Worm (Caenorhabditis elegans) whole organism, L4 larva: Measurements from ENCODE around the gene rcat-1.

Source experiments
- F49E8.2 ChIP-seq: sonication (generic microtip); optimal IDR thresholded peaks from 2 replicates; lab custom pipeline; 2016; ENCODE audit warnings: missing compliant biosample characterization, mild to moderate bottlenecking, missing genetic modification characterization, borderline replicate concordance
- T20F7.1 ChIP-seq: fragments of 200-800 bp; sonication (Bioruptor generic); optimal IDR thresholded peaks from 2 replicates; lab custom pipeline; 2018; ENCODE audit warnings: mild to moderate bottlenecking, missing genetic modification characterization, missing compliant biosample characterization
- Y5F2A.4 ChIP-seq: fragments of 200-800 bp; sonication (Bioruptor generic); optimal IDR thresholded peaks from 2 replicates; lab custom pipeline; 2018; ENCODE audit warnings: mild to moderate bottlenecking, missing genetic modification characterization, missing compliant biosample characterization
- aha-1 ChIP-seq: fragments of 150-350 bp; peaks from one replicate; lab custom pipeline; 2014; ENCODE audit warnings: missing biosample characterization, missing genetic modification characterization
- aly-2 ChIP-seq: sonication (generic microtip); optimal IDR thresholded peaks from 2 replicates; lab custom pipeline; 2018; ENCODE audit warnings: missing biosample characterization, missing genetic modification characterization
- ama-1 ChIP-seq: fragments of 150-350 bp; optimal IDR thresholded peaks from 2 replicates; lab custom pipeline; 2014; ENCODE audit warnings: inconsistent platforms, mixed read lengths
- arid-1 ChIP-seq: fragments of 200-800 bp; sonication (Bioruptor generic); conservative IDR thresholded peaks from 2 replicates; pipeline ENCODE4 v1.3.6; 2022; ENCODE audit warnings: missing genetic modification reagents, missing genetic modification characterization, missing compliant biosample characterization
- ceh-20 ChIP-seq: fragments of 200-800 bp; sonication (Bioruptor generic); IDR thresholded peaks from 2 replicates; pipeline ENCODE4 v1.3.6; 2022; ENCODE audit warnings: missing genetic modification reagents, missing genetic modification characterization, missing compliant biosample characterization
- ceh-28 ChIP-seq: fragments of 150-350 bp; optimal IDR thresholded peaks from 2 replicates; lab custom pipeline; 2014; ENCODE audit warnings: missing biosample characterization, missing genetic modification reagents, missing genetic modification characterization
- ceh-32 ChIP-seq: sonication (generic microtip); optimal IDR thresholded peaks from 2 replicates; lab custom pipeline; 2016; ENCODE audit warnings: mild to moderate bottlenecking, missing genetic modification characterization, missing compliant biosample characterization; ENCODE audit not compliant: poor library complexity
- ceh-82 ChIP-seq: sonication (generic microtip); optimal IDR thresholded peaks from 2 replicates; lab custom pipeline; 2017; ENCODE audit warnings: missing biosample characterization, missing genetic modification characterization
- daf-12 ChIP-seq: fragments of 150-350 bp; optimal IDR thresholded peaks from 2 replicates; lab custom pipeline; 2014; ENCODE audit warnings: missing biosample characterization, missing genetic modification reagents, missing genetic modification characterization
- daf-19 ChIP-seq: fragments of 200-800 bp; sonication (Bioruptor generic); conservative IDR thresholded peaks from 2 replicates; pipeline ENCODE4 v1.3.6; 2022; ENCODE audit warnings: missing genetic modification characterization, missing compliant biosample characterization
- dmd-8 ChIP-seq: fragments of 200-800 bp; sonication (Bioruptor generic); IDR thresholded peaks from 2 replicates; pipeline ENCODE4 v1.3.6; 2022; ENCODE audit warnings: missing genetic modification characterization, missing compliant biosample characterization
- dve-1 ChIP-seq: sonication (generic microtip); optimal IDR thresholded peaks from 2 replicates; lab custom pipeline; 2017; ENCODE audit warnings: antibody characterized with exemption, mild to moderate bottlenecking, missing genetic modification characterization, missing compliant biosample characterization; ENCODE audit not compliant: insufficient read depth
- egl-27 ChIP-seq: sonication (generic microtip); optimal IDR thresholded peaks from 3 replicates; lab custom pipeline; 2017; ENCODE audit warnings: missing biosample characterization, missing genetic modification reagents, missing genetic modification characterization
- fkh-10 ChIP-seq: fragments of 150-350 bp; optimal IDR thresholded peaks from 2 replicates; lab custom pipeline; 2014; ENCODE audit warnings: missing biosample characterization, missing genetic modification reagents, missing genetic modification characterization
- gei-8 ChIP-seq: fragments of 200-800 bp; sonication (Bioruptor generic); optimal IDR thresholded peaks from 2 replicates; lab custom pipeline; 2018; ENCODE audit warnings: mild to moderate bottlenecking, missing genetic modification characterization, missing compliant biosample characterization
- hif-1 ChIP-seq, 2 experiments: sonication (generic microtip); optimal IDR thresholded peaks; 2 replicates each; lab custom pipeline; 2016 to 2017; ENCODE audit warnings: missing compliant biosample characterization in 2 of 2, missing genetic modification characterization in 2 of 2, missing genetic modification reagents in 2 of 2, missing genotype in 2 of 2, mild to moderate bottlenecking in 1 of 2
- hlh-11 ChIP-seq: fragments of 200-800 bp; sonication (Bioruptor generic); optimal IDR thresholded peaks from 2 replicates; lab custom pipeline; 2018; ENCODE audit warnings: mild to moderate bottlenecking, missing genetic modification characterization, missing compliant biosample characterization
- jun-1 ChIP-seq: fragments of 150-350 bp; optimal IDR thresholded peaks from 2 replicates; lab custom pipeline; 2014; ENCODE audit warnings: missing biosample characterization, missing genetic modification reagents, missing genetic modification characterization
- lin-38 ChIP-seq: fragments of 200-800 bp; sonication (Bioruptor generic); IDR thresholded peaks from 2 replicates; pipeline ENCODE4 v1.3.6; 2022; ENCODE audit warnings: missing genetic modification reagents, missing genetic modification characterization, missing compliant biosample characterization
- lin-39 ChIP-seq: fragments of 150-350 bp; optimal IDR thresholded peaks from 2 replicates; lab custom pipeline; 2014; ENCODE audit warnings: missing biosample characterization, missing genetic modification reagents, missing genetic modification characterization
- madf-5 ChIP-seq, 2 experiments: fragments of 200-800 bp; sonication (Bioruptor generic); IDR thresholded peaks; 2 replicates each; pipeline ENCODE4 v1.3.6; 2022; ENCODE audit warnings: missing compliant biosample characterization in 2 of 2, missing genetic modification characterization in 2 of 2
- mdl-1 ChIP-seq, 2 experiments: fragments of 150-350 bp in 1 of 2; sonication (generic microtip) in 1 of 2; optimal IDR thresholded peaks; 2 replicates each; lab custom pipeline; 2014 to 2017; ENCODE audit warnings: missing biosample characterization in 2 of 2, missing genetic modification characterization in 2 of 2
- mdt-29 ChIP-seq: fragments of 200-800 bp; sonication (Bioruptor generic); IDR thresholded peaks from 2 replicates; pipeline ENCODE4 v1.3.6; 2022; ENCODE audit warnings: missing genetic modification reagents, missing genetic modification characterization, missing compliant biosample characterization
- mes-2 ChIP-seq: sonication (generic microtip); optimal IDR thresholded peaks from 2 replicates; lab custom pipeline; 2016; ENCODE audit warnings: missing genotype, mild to moderate bottlenecking, missing genetic modification characterization, missing compliant biosample characterization; ENCODE audit not compliant: poor library complexity, severe bottlenecking
- mxl-2 ChIP-seq: fragments of 200-800 bp; sonication (Bioruptor generic); conservative IDR thresholded peaks from 2 replicates; pipeline ENCODE4 v1.3.6; 2022; ENCODE audit warnings: missing genetic modification reagents, missing genetic modification characterization, missing compliant biosample characterization
- nhr-102 ChIP-seq: sonication (generic microtip); optimal IDR thresholded peaks from 2 replicates; lab custom pipeline; 2016; ENCODE audit warnings: mild to moderate bottlenecking, missing genetic modification characterization, moderate library complexity, missing compliant biosample characterization
- nhr-11 ChIP-seq: fragments of 150-350 bp; optimal IDR thresholded peaks from 2 replicates; lab custom pipeline; 2014; ENCODE audit warnings: missing biosample characterization, missing genetic modification characterization
- nhr-237 ChIP-seq: sonication (generic microtip); optimal IDR thresholded peaks from 2 replicates; lab custom pipeline; 2017; ENCODE audit warnings: missing biosample characterization, missing genetic modification characterization
- nhr-28 ChIP-seq: fragments of 150-350 bp; optimal IDR thresholded peaks from 2 replicates; lab custom pipeline; 2014; ENCODE audit warnings: missing biosample characterization, missing genetic modification characterization
- nhr-42 ChIP-seq: fragments of 200-800 bp; sonication (Bioruptor generic); IDR thresholded peaks from 2 replicates; pipeline ENCODE4 v1.3.6; 2022; ENCODE audit warnings: missing genetic modification characterization, missing compliant biosample characterization
- nhr-76 ChIP-seq: fragments of 150-350 bp; optimal IDR thresholded peaks from 2 replicates; lab custom pipeline; 2014; ENCODE audit warnings: missing biosample characterization, missing genetic modification characterization
- nhr-77 ChIP-seq: fragments of 150-350 bp; optimal IDR thresholded peaks from 2 replicates; lab custom pipeline; 2014; ENCODE audit warnings: missing biosample characterization, missing genetic modification characterization
- pqm-1 ChIP-seq: sonication (generic microtip); optimal IDR thresholded peaks from 2 replicates; lab custom pipeline; 2017; ENCODE audit warnings: missing biosample characterization, missing genetic modification characterization
- saeg-2 ChIP-seq: fragments of 200-800 bp; sonication (Bioruptor generic); IDR thresholded peaks from 2 replicates; pipeline ENCODE4 v1.3.6; 2022; ENCODE audit warnings: missing genetic modification reagents, missing genetic modification characterization, missing compliant biosample characterization
- sdz-12 ChIP-seq: fragments of 200-800 bp; sonication (Bioruptor generic); optimal IDR thresholded peaks from 2 replicates; lab custom pipeline; 2018; ENCODE audit warnings: mild to moderate bottlenecking, missing genetic modification characterization, missing compliant biosample characterization
- unc-62 ChIP-seq, 3 experiments: fragments of 150-350 bp in 1 of 3; sonication (generic microtip); optimal IDR thresholded peaks in 2 of 3; peaks in 1 of 3; 1 replicate in 1 of 3; 2 replicates in 2 of 3; lab custom pipeline; 2014 to 2017; ENCODE audit warnings: missing biosample characterization in 3 of 3, missing genetic modification characterization in 3 of 3, missing genetic modification reagents in 3 of 3, missing genotype in 1 of 3
- zag-1 ChIP-seq: fragments of 150-350 bp; optimal IDR thresholded peaks from 2 replicates; lab custom pipeline; 2014; ENCODE audit warnings: missing biosample characterization, missing genetic modification characterization
- zfp-3 ChIP-seq: fragments of 200-800 bp; sonication (Bioruptor generic); conservative IDR thresholded peaks from 2 replicates; pipeline ENCODE4 v1.3.6; 2022; ENCODE audit warnings: missing genetic modification reagents, missing genetic modification characterization, missing compliant biosample characterization
- zip-2 ChIP-seq: fragments of 150-350 bp; optimal IDR thresholded peaks from 2 replicates; lab custom pipeline; 2014; ENCODE audit warnings: missing biosample characterization, missing genetic modification characterization
- ztf-11 ChIP-seq: fragments of 150-350 bp; optimal IDR thresholded peaks from 2 replicates; lab custom pipeline; 2014; ENCODE audit warnings: missing biosample characterization, missing genetic modification characterization
- ztf-7 ChIP-seq: fragments of 150-350 bp; optimal IDR thresholded peaks from 2 replicates; lab custom pipeline; 2014; ENCODE audit warnings: missing biosample characterization, missing genetic modification characterization

The rcat-1 gene

DNA sequence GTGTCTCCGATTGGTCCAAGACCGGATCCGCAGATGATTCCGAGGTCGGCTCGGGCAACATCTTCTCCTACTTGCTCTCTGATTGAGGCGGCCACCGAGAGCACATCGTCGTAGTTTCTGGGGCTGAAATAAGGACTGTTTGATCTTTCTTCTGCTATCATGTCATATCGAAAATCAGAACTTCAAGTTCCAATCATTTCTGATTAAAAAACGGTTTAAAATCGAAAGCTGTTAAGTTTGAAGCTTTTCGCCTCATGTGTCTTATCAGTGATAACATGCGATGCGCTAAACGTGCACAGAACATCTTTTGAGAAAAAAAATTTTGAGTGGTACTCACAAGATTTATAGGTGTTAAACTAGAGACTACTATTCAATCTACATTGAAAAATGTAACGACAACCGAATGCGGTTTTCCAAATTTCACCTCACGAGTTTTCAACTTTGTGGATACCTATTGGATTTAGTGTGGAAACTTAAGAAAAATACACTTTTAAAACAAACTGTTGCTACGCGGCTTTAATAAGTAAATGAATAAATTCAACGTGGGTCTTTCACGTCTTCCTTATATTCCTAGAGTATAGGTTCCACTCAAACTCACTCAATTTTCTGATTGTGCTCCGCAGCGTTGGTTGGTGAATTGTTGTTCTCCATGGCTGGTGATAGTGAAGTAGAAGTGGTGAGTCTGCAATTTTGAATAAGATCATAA is 38.9 kb upstream of the rcat-1 start (continued):
- peak; percentile 43 for TF ChIP-seq dve-1 (tag; lab: Kevin White, UChicago)

DNA sequence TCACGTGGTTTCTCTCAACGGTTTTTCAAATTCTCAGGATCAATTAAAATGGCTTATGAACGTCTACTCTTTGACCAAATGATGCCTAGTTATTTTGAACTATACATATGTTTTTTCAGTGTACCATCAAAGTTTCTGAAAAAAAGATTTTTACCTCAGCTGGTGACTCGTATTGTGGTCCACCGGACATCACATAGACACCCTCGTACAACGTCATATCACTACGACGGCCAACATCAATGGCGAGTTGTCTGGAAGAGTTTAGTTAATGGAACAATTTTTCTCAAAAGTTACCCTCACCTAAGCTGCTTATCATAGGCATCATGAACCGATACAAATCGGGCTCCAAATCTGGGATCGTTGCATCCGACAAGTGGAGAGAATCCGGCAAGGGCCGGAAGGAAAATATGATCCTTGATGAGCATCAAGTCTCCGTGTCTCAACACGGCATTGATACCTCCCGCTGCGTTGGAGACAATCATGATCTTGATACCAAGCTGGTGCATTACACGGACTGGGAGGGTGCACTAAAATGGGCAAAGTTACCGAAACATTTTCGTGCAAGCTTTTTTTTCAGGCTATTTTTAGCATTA is 38.0 kb upstream of the rcat-1 start:
- TF ChIP-seq unc-62 (GFP tag; optimal IDR thresholded peaks at IDR 0.05 in 1 of 2; lab: Kevin White, UChicago) (peak in 1 of 2 experiments; percentile 37), unc-62 (tag; optimal IDR thresholded peaks at IDR 0.05; lab: Kevin White, UChicago) (no peak), aha-1 (tag; lab: Kevin White, UChicago) (peak; percentile 95), aly-2 (tag; lab: Kevin White, UChicago) (no peak)

DNA sequence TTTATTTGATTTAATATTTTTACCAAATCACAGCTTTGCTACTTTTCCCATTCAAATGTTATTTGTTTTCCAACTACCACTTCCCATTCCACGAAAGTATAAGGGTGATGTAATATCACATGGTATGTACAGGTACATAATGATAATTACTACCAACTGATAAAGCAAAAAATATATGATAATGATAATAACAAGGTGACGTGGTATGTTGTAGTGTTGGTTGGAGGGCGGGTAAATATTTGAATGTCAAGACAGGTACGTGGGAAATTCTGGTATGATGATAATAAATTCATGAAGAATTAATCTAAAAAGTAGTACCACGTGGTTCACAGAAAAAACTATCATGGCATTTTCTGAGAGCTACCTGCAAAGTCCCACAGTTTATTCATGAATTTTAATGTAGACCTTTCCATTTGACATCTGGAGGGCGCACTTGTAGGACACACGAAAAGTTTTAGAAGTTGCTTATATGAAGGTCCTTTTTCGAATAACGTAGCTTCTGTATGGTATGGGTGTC is 36.7 kb upstream of the rcat-1 start:
- TF ChIP-seq ztf-11 (tag; lab: Kevin White, UChicago) (no peak), T20F7.1 (GFP tag; lab: Kevin White, UChicago) (peak; percentile 48), hif-1 (tag; optimal IDR thresholded peaks at IDR 0.05; lab: Kevin White, UChicago) (peak in 1 of 2 experiments; percentile 28), ztf-7 (tag; lab: Kevin White, UChicago) (peak; percentile 52), ama-1 (lab: Kevin White, UChicago) (no peak), ceh-32 (tag; lab: Kevin White, UChicago) (no peak), arid-1 (GFP tag; lab: Robert Waterston, UW) (no peak), lin-39 (tag; lab: Kevin White, UChicago) (no peak), gei-8 (GFP tag; lab: Kevin White, UChicago) (peak; percentile 50), nhr-77 (peak; percentile 33), daf-12 (tag; lab: Kevin White, UChicago) (no peak), nhr-237 (no peak), fkh-10 (no peak), saeg-2 (no peak), mxl-2 (GFP tag; lab: Robert Waterston, UW) (no peak), nhr-76 (tag; lab: Kevin White, UChicago) (no peak), nhr-28 (peak; percentile 96), zip-2 (peak; percentile 58), daf-19 (GFP tag; lab: Robert Waterston, UW) (no peak), F49E8.2 (no peak), mdl-1 (tag; optimal IDR thresholded peaks at IDR 0.05; lab: Kevin White, UChicago) (peak in 1 of 2 experiments; percentile 71), Y5F2A.4 (GFP tag; lab: Kevin White, UChicago) (no peak), pqm-1 (tag; lab: Kevin White, UChicago) (peak; percentile 97), madf-5 (GFP tag; IDR thresholded peaks at IDR 0.05; lab: Robert Waterston, UW) (no peak), nhr-102 (tag; lab: Kevin White, UChicago) (peak; percentile 83), mdt-29 (no peak), lin-38 (GFP tag; lab: Robert Waterston, UW) (0 out of 2 replicates have a peak, but pooled peaks have one; percentile 30), dmd-8 (GFP tag; lab: Robert Waterston, UW) (no peak), jun-1 (tag; lab: Kevin White, UChicago) (peak; percentile 36), ceh-82 (no peak), ceh-20 (no peak), egl-27 (tag; lab: Kevin White, UChicago) (no peak), sdz-12 (GFP tag; lab: Kevin White, UChicago) (no peak), mes-2 (peak; percentile 36), nhr-11 (no peak), zag-1 (tag; lab: Kevin White, UChicago) (no peak), aly-2 (tag; lab: Kevin White, UChicago) (no peak), hlh-11 (peak; percentile 84), zfp-3 (GFP tag; lab: Robert Waterston, UW) (peak; percentile 65; the same call in 1 of the 2 replicates), unc-62 (GFP tag; optimal IDR thresholded peaks at IDR 0.05 in 1 of 2; lab: Kevin White, UChicago) (peak; percentile 7 to 46), unc-62 (tag; optimal IDR thresholded peaks at IDR 0.05; lab: Kevin White, UChicago) (no peak), ceh-28 (tag; lab: Kevin White, UChicago) (no peak), nhr-42 (GFP tag; lab: Robert Waterston, UW) (0 out of 2 replicates have a peak, but pooled peaks have one; percentile 37)
